ENCODE assay signal across 2 worm cellular contexts in genomic region chrX:14267170-14267569, ce11.
A peak's percentile ranks its signal among the peaks of the same experiment; 100 is the strongest.
TF ChIP-seq lines count a peak whose summit lies in the region.

No protein-coding gene starts in this region.

TF ChIP-seq in whole organism, L2 larva, 48 proteins besides CTCF, POLR2A, EP300 and RAD21:
- no peak for TF ChIP-seq zag-1 (tag; optimal IDR thresholded peaks at IDR 0.05; lab: Kevin White, UChicago)
- TF ChIP-seq elt-1 (tag; optimal IDR thresholded peaks at IDR 0.05; lab: Kevin White, UChicago): peak; percentile 29
- no peak for TF ChIP-seq nhr-11 (tag; optimal IDR thresholded peaks at IDR 0.05; lab: Kevin White, UChicago)

TF ChIP-seq in whole organism, L3 larva, 47 proteins besides CTCF, POLR2A, EP300 and RAD21:
- TF ChIP-seq elt-1 (tag; optimal IDR thresholded peaks at IDR 0.05; lab: Kevin White, UChicago) (peak; percentile 65), zag-1 (tag; optimal IDR thresholded peaks at IDR 0.05; lab: Kevin White, UChicago) (no peak)

Comparison
In these comparisons a context has a peak if more than half of its experiments do, and no peak if none do; other contexts are left out.
1. Of the 25 proteins assayed by ChIP-seq in both whole organism, L2 larva and whole organism, L3 larva: peak only in whole organism, L2 larva: none; only in whole organism, L3 larva: none; in both: elt-1; in neither: 24.